Fruit fly (Drosophila melanogaster) whole organism, embryonic: ENCODE results near the gene CG2120.

Experiments used
- Asciz ChIP-seq: fragments of 200-800 bp; sonication (Bioruptor generic); optimal IDR thresholded peaks from 2 replicates; lab custom pipeline; 2017; ENCODE audit warnings: missing biosample characterization, mild to moderate bottlenecking, missing genetic modification characterization, missing genetic modification reagents
- BEAF-32 ChIP-seq: fragments of 200-800 bp; sonication (Bioruptor generic); optimal IDR thresholded peaks from 3 replicates; lab custom pipeline; 2017; ENCODE audit warnings: missing biosample characterization, missing genetic modification characterization, mild to moderate bottlenecking, moderate library complexity, missing genetic modification reagents
- Bgb ChIP-seq: fragments of 200-800 bp; sonication (Bioruptor generic); IDR thresholded peaks from 2 replicates; pipeline ENCODE4 v1.3.6; 2022; ENCODE audit warnings: missing biosample characterization, missing genetic modification characterization; ENCODE audit not compliant: partially characterized antibody
- C15 ChIP-seq: fragments of 200-800 bp; sonication (Bioruptor generic); IDR thresholded peaks from 3 replicates; pipeline ENCODE4 v1.3.6; 2022; ENCODE audit warnings: missing biosample characterization, missing genetic modification characterization
- CG10543 ChIP-seq: fragments of 200-800 bp; sonication (Bioruptor generic); optimal IDR thresholded peaks from 3 replicates; lab custom pipeline; 2017; ENCODE audit warnings: missing biosample characterization, mild to moderate bottlenecking, missing genetic modification characterization, moderate library complexity
- CG12104 ChIP-seq: fragments of 200-800 bp; sonication (Bioruptor generic); optimal IDR thresholded peaks from 3 replicates; lab custom pipeline; 2016; ENCODE audit warnings: missing biosample characterization, missing genetic modification characterization
- CG12236 ChIP-seq: fragments of 200-800 bp; sonication (Bioruptor generic); optimal IDR thresholded peaks from 2 replicates; lab custom pipeline; 2016; ENCODE audit warnings: missing biosample characterization, missing genetic modification characterization
- CG12942 ChIP-seq: fragments of 200-800 bp; sonication (Bioruptor generic); optimal IDR thresholded peaks from 3 replicates; lab custom pipeline; 2016; ENCODE audit warnings: missing biosample characterization, missing genetic modification characterization
- CG13287 ChIP-seq: fragments of 200-800 bp; sonication (Bioruptor generic); IDR thresholded peaks from 2 replicates; pipeline ENCODE4 v1.3.6; 2022; ENCODE audit warnings: missing biosample characterization, missing genetic modification characterization; ENCODE audit not compliant: partially characterized antibody
- CG15514 ChIP-seq: fragments of 200-800 bp; sonication (Bioruptor generic); optimal IDR thresholded peaks from 3 replicates; lab custom pipeline; 2017; ENCODE audit warnings: missing biosample characterization, missing genetic modification characterization, mild to moderate bottlenecking, moderate library complexity, missing genetic modification reagents
- CG1792 ChIP-seq: fragments of 200-800 bp; sonication (Bioruptor generic); optimal IDR thresholded peaks from 2 replicates; lab custom pipeline; 2016; ENCODE audit warnings: missing biosample characterization, missing genetic modification characterization
- CG18011 ChIP-seq: fragments of 200-800 bp; sonication (Bioruptor generic); optimal IDR thresholded peaks from 2 replicates; lab custom pipeline; 2017; ENCODE audit warnings: missing biosample characterization, missing genetic modification characterization, mild to moderate bottlenecking, moderate library complexity, missing genotype
- CG2678 ChIP-seq: fragments of 200-800 bp; sonication (Bioruptor generic); optimal IDR thresholded peaks from 3 replicates; lab custom pipeline; 2019; ENCODE audit warnings: missing biosample characterization, mild to moderate bottlenecking, missing genetic modification characterization, moderate library complexity
- CG3838 ChIP-seq: fragments of 200-800 bp; sonication (Bioruptor generic); optimal IDR thresholded peaks from 3 replicates; lab custom pipeline; 2016; ENCODE audit warnings: missing biosample characterization, missing genetic modification characterization
- CG4404 ChIP-seq: fragments of 200-800 bp; sonication (Bioruptor generic); IDR thresholded peaks from 2 replicates; pipeline ENCODE4 v1.3.6; 2022; ENCODE audit warnings: missing biosample characterization, missing genetic modification characterization
- CG4707 ChIP-seq: fragments of 200-800 bp; sonication (Bioruptor generic); optimal IDR thresholded peaks from 2 replicates; lab custom pipeline; 2018; ENCODE audit warnings: missing biosample characterization, mild to moderate bottlenecking, missing genetic modification characterization, moderate library complexity
- CG5953 ChIP-seq: fragments of 200-800 bp; sonication (Bioruptor generic); IDR thresholded peaks from 2 replicates; pipeline ENCODE4 v1.3.6; 2022; ENCODE audit warnings: missing biosample characterization, missing genetic modification characterization
- CG7271 ChIP-seq: fragments of 200-800 bp; sonication (Bioruptor generic); optimal IDR thresholded peaks from 2 replicates; lab custom pipeline; 2018; ENCODE audit warnings: missing biosample characterization, mild to moderate bottlenecking, missing genetic modification characterization, moderate library complexity
- Ets97D ChIP-seq: fragments of 200-800 bp; sonication (Bioruptor generic); optimal IDR thresholded peaks from 3 replicates; lab custom pipeline; 2016; ENCODE audit warnings: missing biosample characterization, missing genetic modification characterization
- Fer3 ChIP-seq: fragments of 200-800 bp; sonication (Bioruptor generic); optimal IDR thresholded peaks from 2 replicates; lab custom pipeline; 2018; ENCODE audit warnings: missing biosample characterization, mild to moderate bottlenecking, missing genetic modification characterization, moderate library complexity
- Kr ChIP-seq: fragments of 200-800 bp; sonication (Bioruptor generic); optimal IDR thresholded peaks from 2 replicates; lab custom pipeline; 2017; ENCODE audit warnings: missing biosample characterization, mild to moderate bottlenecking, missing genetic modification characterization
- Mes4 ChIP-seq: fragments of 200-800 bp; sonication (Bioruptor generic); optimal IDR thresholded peaks from 2 replicates; lab custom pipeline; 2016; ENCODE audit warnings: missing biosample characterization, missing genetic modification characterization
- NfI ChIP-seq: fragments of 200-800 bp; sonication (Bioruptor generic); optimal IDR thresholded peaks from 3 replicates; lab custom pipeline; 2018; ENCODE audit warnings: missing biosample characterization, mild to moderate bottlenecking, missing genetic modification characterization, moderate library complexity
- Oaz ChIP-seq: fragments of 200-800 bp; sonication (Bioruptor generic); IDR thresholded peaks from 2 replicates; pipeline ENCODE4 v1.3.6; 2022; ENCODE audit warnings: missing biosample characterization, missing genetic modification characterization
- Optix ChIP-seq: fragments of 200-800 bp; sonication (Bioruptor generic); IDR thresholded peaks from 3 replicates; pipeline ENCODE4 v1.3.6; 2022; ENCODE audit warnings: missing biosample characterization, missing genetic modification characterization
- Ptx1 ChIP-seq: fragments of 200-800 bp; sonication (Bioruptor generic); IDR thresholded peaks from 2 replicates; pipeline ENCODE4 v1.3.6; 2022; ENCODE audit warnings: missing biosample characterization, missing genetic modification characterization
- Stat92E ChIP-seq, 3 experiments: fragments of >200 bp in 2 of 3; fragments of 200-800 bp in 1 of 3; sonication (Bioruptor generic) in 1 of 3; optimal IDR thresholded peaks; 2 replicates each; lab custom pipeline; 2017 to 2019; ENCODE audit warnings: missing biosample characterization in 3 of 3, missing genetic modification characterization in 3 of 3, mild to moderate bottlenecking in 1 of 3, moderate library complexity in 1 of 3
- YL-1 ChIP-seq: fragments of 200-800 bp; sonication (Bioruptor generic); optimal IDR thresholded peaks from 3 replicates; lab custom pipeline; 2017; ENCODE audit warnings: missing biosample characterization, mild to moderate bottlenecking, missing genetic modification characterization
- dmrt11E ChIP-seq: fragments of 200-800 bp; sonication (Bioruptor generic); optimal IDR thresholded peaks from 3 replicates; lab custom pipeline; 2018; ENCODE audit warnings: missing biosample characterization, mild to moderate bottlenecking, missing genetic modification characterization, moderate library complexity
- en ChIP-seq: fragments of 200-800 bp; sonication (Bioruptor generic); optimal IDR thresholded peaks from 2 replicates; lab custom pipeline; 2016; ENCODE audit warnings: missing biosample characterization, missing genetic modification characterization
- eyg ChIP-seq: fragments of 200-800 bp; sonication (Bioruptor generic); optimal IDR thresholded peaks from 3 replicates; lab custom pipeline; 2016; ENCODE audit warnings: missing biosample characterization, missing genetic modification characterization
- fd96Cb ChIP-seq: fragments of 200-800 bp; sonication (Bioruptor generic); optimal IDR thresholded peaks from 2 replicates; lab custom pipeline; 2018; ENCODE audit warnings: missing biosample characterization, mild to moderate bottlenecking, missing genetic modification characterization, moderate library complexity
- grau ChIP-seq: fragments of 200-800 bp; optimal IDR thresholded peaks from 3 replicates; lab custom pipeline; 2019; ENCODE audit warnings: missing biosample characterization, mild to moderate bottlenecking, missing genetic modification characterization, moderate library complexity
- gsb ChIP-seq: fragments of 200-800 bp; sonication (Bioruptor generic); IDR thresholded peaks from 2 replicates; pipeline ENCODE4 v1.3.6; 2022; ENCODE audit warnings: missing biosample characterization, missing genetic modification characterization
- gsb-n ChIP-seq: fragments of 200-800 bp; sonication (Bioruptor generic); optimal IDR thresholded peaks from 3 replicates; lab custom pipeline; 2018; ENCODE audit warnings: missing biosample characterization, mild to moderate bottlenecking, missing genetic modification characterization
- lbe ChIP-seq: fragments of 200-800 bp; sonication (Bioruptor generic); optimal IDR thresholded peaks from 2 replicates; lab custom pipeline; 2016; ENCODE audit warnings: missing biosample characterization, mild to moderate bottlenecking, missing genetic modification characterization
- nerfin-1 ChIP-seq: fragments of 200-800 bp; sonication (Bioruptor generic); optimal IDR thresholded peaks from 3 replicates; lab custom pipeline; 2019; ENCODE audit warnings: missing biosample characterization, mild to moderate bottlenecking, missing genetic modification characterization, moderate library complexity
- prd ChIP-seq, 3 experiments: fragments of >200 bp in 2 of 3; fragments of 200-800 bp in 1 of 3; sonication (Bioruptor generic) in 1 of 3; optimal IDR thresholded peaks in 2 of 3; IDR thresholded peaks in 1 of 3; 2 replicates in 2 of 3; 3 replicates in 1 of 3; pipeline versions ENCODE4 v1.3.6 to Lab custom; 2017 to 2022; ENCODE audit warnings: missing biosample characterization in 1 of 3, missing genetic modification characterization in 1 of 3
- row ChIP-seq: fragments of 200-800 bp; sonication (Bioruptor generic); IDR thresholded peaks from 3 replicates; pipeline ENCODE4 v1.3.6; 2022; ENCODE audit warnings: missing biosample characterization, missing genetic modification characterization
- schlank ChIP-seq: fragments of 200-800 bp; sonication (Bioruptor generic); optimal IDR thresholded peaks from 2 replicates; lab custom pipeline; 2018; ENCODE audit warnings: missing biosample characterization, mild to moderate bottlenecking, missing genetic modification characterization
- scrt ChIP-seq: fragments of 200-800 bp; sonication (Bioruptor generic); optimal IDR thresholded peaks from 2 replicates; lab custom pipeline; 2018; ENCODE audit warnings: missing biosample characterization, mild to moderate bottlenecking, missing genetic modification characterization, moderate library complexity
- sens ChIP-seq: fragments of 200-800 bp; sonication (Bioruptor generic); peaks from one replicate; lab custom pipeline; 2016; ENCODE audit warnings: missing biosample characterization, missing genetic modification characterization
- sqz ChIP-seq: fragments of 200-800 bp; sonication (Bioruptor generic); optimal IDR thresholded peaks from 3 replicates; lab custom pipeline; 2018; ENCODE audit warnings: missing biosample characterization, mild to moderate bottlenecking, missing genetic modification characterization
- ssp ChIP-seq: fragments of 200-800 bp; sonication (Bioruptor generic); IDR thresholded peaks from 2 replicates; pipeline ENCODE4 v1.3.6; 2022; ENCODE audit warnings: missing biosample characterization, missing genetic modification characterization
- tll ChIP-seq, 2 experiments: fragments of 200-800 bp in 1 of 2; fragments of >200 bp in 1 of 2; sonication (Bioruptor generic) in 1 of 2; optimal IDR thresholded peaks; 2 replicates each; lab custom pipeline; 2017 to 2019; ENCODE audit warnings: missing biosample characterization in 2 of 2, missing genetic modification characterization in 2 of 2, mild to moderate bottlenecking in 1 of 2, moderate library complexity in 1 of 2
- tna ChIP-seq: fragments of 200-800 bp; sonication (Bioruptor generic); IDR thresholded peaks from 2 replicates; pipeline ENCODE4 v1.3.6; 2022; ENCODE audit warnings: missing biosample characterization, missing genetic modification characterization; ENCODE audit not compliant: partially characterized antibody
- usp ChIP-seq: fragments of >200 bp; optimal IDR thresholded peaks from 2 replicates; lab custom pipeline; 2017; ENCODE audit warnings: missing biosample characterization, missing genetic modification characterization
- wor ChIP-seq: fragments of 200-800 bp; sonication (Bioruptor generic); IDR thresholded peaks from 2 replicates; pipeline ENCODE4 v1.3.6; 2022; ENCODE audit warnings: missing biosample characterization, missing genetic modification characterization

Gene CG2120

DNA sequence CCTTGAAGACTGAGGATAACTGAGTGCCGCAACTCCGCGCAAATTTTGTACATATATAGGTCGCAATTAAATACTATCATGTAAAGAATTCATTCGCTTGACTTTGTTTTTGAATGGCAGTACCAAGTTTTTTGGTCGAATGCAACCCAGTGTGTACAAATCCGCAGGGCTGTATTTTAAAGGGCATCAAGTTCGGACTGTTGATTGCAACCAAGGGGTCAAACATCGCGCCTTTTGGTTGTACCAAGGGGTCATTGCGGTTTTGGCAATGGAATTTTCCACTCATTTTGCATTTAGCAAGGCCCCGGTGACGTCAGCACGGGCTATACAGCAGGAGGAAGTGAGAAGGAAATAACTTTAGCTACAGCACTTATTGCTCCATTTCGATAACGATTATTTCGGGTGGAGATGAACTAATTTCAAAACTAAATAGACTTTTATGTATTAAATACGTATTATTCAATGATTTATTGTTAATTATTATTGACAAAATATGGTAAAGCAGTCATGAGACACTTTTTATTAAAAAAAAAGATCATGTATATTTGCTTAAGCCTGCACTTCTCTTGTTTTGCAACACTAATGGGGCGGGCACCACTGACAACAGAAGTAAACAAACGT lies 3.8 kb upstream of the CG2120 start, which contains the start of gene CG10958 (continued):
- TF ChIP-seq prd (optimal IDR thresholded peaks at IDR 0.05; lab: Kevin White, UChicago) (no peak), prd (GFP tag; IDR thresholded peaks at IDR 0.05; lab: Robert Waterston, UW) (peak; percentile 73), CG12942 (peak; percentile 56), CG3838 (GFP tag; lab: Kevin White, UChicago) (peak; percentile 53), BEAF-32 (peak; percentile 39), lbe (GFP tag; lab: Kevin White, UChicago) (peak; percentile 23), CG15514 (peak; percentile 85), NfI (GFP tag; lab: Kevin White, UChicago) (peak; percentile 43), scrt (GFP tag; lab: Kevin White, UChicago) (no peak), CG4707 (GFP tag; lab: Kevin White, UChicago) (no peak), CG12104 (no peak), CG7271 (tag; lab: Kevin White, UChicago) (no peak), row (peak; percentile 82), CG13287 (GFP tag; lab: Robert Waterston, UW) (peak; percentile 51), Fer3 (peak; percentile 49), Kr (GFP tag; lab: Kevin White, UChicago) (no peak), en (GFP tag; lab: Kevin White, UChicago) (no peak), C15 (no peak), CG10543 (GFP tag; lab: Kevin White, UChicago) (peak; percentile 60), sens (GFP tag; lab: Kevin White, UChicago) (peak; percentile 88), sqz (GFP tag; lab: Kevin White, UChicago) (no peak), gsb (GFP tag; lab: Robert Waterston, UW) (no peak), tna (no peak), CG1792 (no peak), CG4404 (GFP tag; lab: Robert Waterston, UW) (no peak), YL-1 (GFP tag; lab: Kevin White, UChicago) (peak; percentile 58), usp (GFP tag; lab: Kevin White, UChicago) (no peak), tll (GFP tag; optimal IDR thresholded peaks at IDR 0.05; lab: Kevin White, UChicago) (peak in 1 of 2 experiments; percentile 3), Stat92E (GFP tag; optimal IDR thresholded peaks at IDR 0.05; lab: Kevin White, UChicago) (no peak), fd96Cb (tag; lab: Kevin White, UChicago) (peak; percentile 28), gsb-n (tag; lab: Kevin White, UChicago) (peak; percentile 54), ssp (GFP tag; lab: Robert Waterston, UW) (peak; percentile 38; the same call in 1 of the 2 replicates), Asciz (no peak), CG5953 (no peak), dmrt11E (tag; lab: Kevin White, UChicago) (peak; percentile 33), nerfin-1 (tag; lab: Kevin White, UChicago) (peak; percentile 1), Ptx1 (GFP tag; lab: Robert Waterston, UW) (peak; percentile 73), eyg (GFP tag; lab: Kevin White, UChicago) (no peak), Mes4 (GFP tag; lab: Kevin White, UChicago) (no peak), CG18011 (peak; percentile 60), wor (0 out of 2 replicates have a peak, but pooled peaks have one; percentile 28), CG12236 (no peak), schlank (tag; lab: Kevin White, UChicago) (no peak), Bgb (no peak), Ets97D (peak; percentile 34), grau (tag; lab: Kevin White, UChicago) (peak; percentile 59), Oaz (GFP tag; lab: Robert Waterston, UW) (0 out of 2 replicates have a peak, but pooled peaks have one; percentile 33), CG2678 (tag; lab: Kevin White, UChicago) (peak; percentile 62), Optix (GFP tag; lab: Robert Waterston, UW) (no peak)
